Fruit fly (Drosophila melanogaster): ENCODE measurements around the gene MFS10.

The MFS10 gene

DNA sequence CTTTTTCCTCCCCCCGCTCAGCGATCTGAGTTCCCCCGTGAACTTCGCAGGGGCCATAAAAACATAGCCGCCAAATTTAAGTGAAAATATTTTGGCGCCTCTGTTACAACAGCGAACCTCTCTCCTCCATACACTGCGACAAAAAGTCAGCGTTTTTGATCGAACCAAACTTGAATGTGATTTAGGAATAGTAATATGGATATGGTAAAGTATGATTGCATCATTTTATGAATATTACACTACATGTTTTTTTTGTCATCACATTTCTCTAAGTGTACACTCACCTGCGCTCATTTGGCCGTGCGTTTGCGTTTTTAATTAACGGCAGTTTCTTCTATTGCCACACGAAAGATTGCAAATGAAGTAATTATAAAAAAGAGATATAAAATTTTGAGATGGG, 6.9 kb downstream of the MFS10 start (continued):
- TF ChIP-seq hkb (optimal IDR thresholded peaks at IDR 0.05) (no peak), hkb (GFP tag; IDR thresholded peaks at IDR 0.05) (peak; percentile 68), sens (GFP tag) (peak; percentile 90), CG9932 (GFP tag; IDR thresholded peaks at IDR 0.05) (0 out of 2 replicates have a peak, but pooled peaks have one; percentile 13), Oli (tag; optimal IDR thresholded peaks at IDR 0.05) (peak; percentile 70), cwo (GFP tag; optimal IDR thresholded peaks at IDR 0.05) (peak; percentile 39), Hand (GFP tag; optimal IDR thresholded peaks at IDR 0.05) (no peak), CG6254 (GFP tag; optimal IDR thresholded peaks at IDR 0.05) (peak; percentile 9), Mes4 (GFP tag; optimal IDR thresholded peaks at IDR 0.05) (peak; percentile 20), Ada2b (GFP tag; IDR thresholded peaks at IDR 0.05) (peak; percentile 65), sim (GFP tag; IDR thresholded peaks at IDR 0.05) (peak; percentile 40; the same call in 1 of the 2 replicates), ci (GFP tag; IDR thresholded peaks at IDR 0.05) (peak; percentile 88), fu2 (GFP tag; optimal IDR thresholded peaks at IDR 0.05) (peak; percentile 5), E2f2 (GFP tag; IDR thresholded peaks at IDR 0.05) (0 out of 2 replicates have a peak, but pooled peaks have one; percentile 33), CG2875 (GFP tag; optimal IDR thresholded peaks at IDR 0.05) (peak; percentile 45), sisA (GFP tag; IDR thresholded peaks at IDR 0.05) (peak; percentile 72), Sox102F (GFP tag; optimal IDR thresholded peaks at IDR 0.05) (peak; percentile 85), Eip74EF (GFP tag; optimal IDR thresholded peaks at IDR 0.05) (peak in 1 of 2 experiments; percentile 2), kay (GFP tag; optimal IDR thresholded peaks at IDR 0.05) (peak; percentile 19), dimm (GFP tag; IDR thresholded peaks at IDR 0.05) (0 out of 2 replicates have a peak, but pooled peaks have one; percentile 10), CG9215 (GFP tag; IDR thresholded peaks at IDR 0.05) (no peak), bbx (GFP tag; IDR thresholded peaks at IDR 0.05; ENCODE audit: partially characterized antibody) (no peak), CG30431 (GFP tag; optimal IDR thresholded peaks at IDR 0.05) (peak; percentile 5), Dip3 (GFP tag; optimal IDR thresholded peaks at IDR 0.05) (peak; percentile 42), D19A (tag; optimal IDR thresholded peaks at IDR 0.05) (peak; percentile 28), pnt (GFP tag; optimal IDR thresholded peaks at IDR 0.05) (peak; percentile 47), CG7786 (GFP tag; optimal IDR thresholded peaks at IDR 0.05) (peak; percentile 37), CG7271 (tag; optimal IDR thresholded peaks at IDR 0.05) (no peak), her (GFP tag; optimal IDR thresholded peaks at IDR 0.05) (no peak), lov (optimal IDR thresholded peaks at IDR 0.05) (no peak), lov (GFP tag; IDR thresholded peaks at IDR 0.05) (no peak), sens-2 (GFP tag; IDR thresholded peaks at IDR 0.05) (0 out of 2 replicates have a peak, but pooled peaks have one; percentile 39), Xrp1 (GFP tag; IDR thresholded peaks at IDR 0.05) (peak; percentile 63), CG15514 (GFP tag; optimal IDR thresholded peaks at IDR 0.05) (peak; percentile 35), Gsc (GFP tag; IDR thresholded peaks at IDR 0.05) (0 out of 2 replicates have a peak, but pooled peaks have one; percentile 31), Atf-2 (GFP tag; optimal IDR thresholded peaks at IDR 0.05) (peak; percentile 39), Dref (GFP tag; IDR thresholded peaks at IDR 0.05) (no peak), CG3407 (GFP tag; optimal IDR thresholded peaks at IDR 0.05) (peak; percentile 53), H2.0 (GFP tag; IDR thresholded peaks at IDR 0.05) (peak; percentile 37; the same call in 1 of the 2 replicates), pb (GFP tag; optimal IDR thresholded peaks at IDR 0.05) (peak; percentile 24), CG11723 (GFP tag; optimal IDR thresholded peaks at IDR 0.05) (no peak), CG12659 (GFP tag; optimal IDR thresholded peaks at IDR 0.05) (peak; percentile 33), Awh (GFP tag; IDR thresholded peaks at IDR 0.05) (peak; percentile 75), CG10543 (GFP tag; optimal IDR thresholded peaks at IDR 0.05) (no peak), dati (GFP tag; IDR thresholded peaks at IDR 0.05) (peak; percentile 48; the same call in 1 of the 2 replicates), E2f1 (GFP tag; IDR thresholded peaks at IDR 0.05) (peak; percentile 51; the same call in 1 of the 2 replicates), Fer3 (tag; optimal IDR thresholded peaks at IDR 0.05) (peak; percentile 45), lilli (GFP tag; optimal IDR thresholded peaks at IDR 0.05) (peak; percentile 37), CG2199 (GFP tag; IDR thresholded peaks at IDR 0.05) (no peak), Myb (GFP tag; optimal IDR thresholded peaks at IDR 0.05) (peak; percentile 7), zfh1 (GFP tag; IDR thresholded peaks at IDR 0.05) (peak; percentile 72), CG17361 (GFP tag; IDR thresholded peaks at IDR 0.05) (peak; percentile 64)

All from whole organism, embryonic.